Worm (Caenorhabditis elegans): ENCODE results near the gene eat-4.

DNA sequence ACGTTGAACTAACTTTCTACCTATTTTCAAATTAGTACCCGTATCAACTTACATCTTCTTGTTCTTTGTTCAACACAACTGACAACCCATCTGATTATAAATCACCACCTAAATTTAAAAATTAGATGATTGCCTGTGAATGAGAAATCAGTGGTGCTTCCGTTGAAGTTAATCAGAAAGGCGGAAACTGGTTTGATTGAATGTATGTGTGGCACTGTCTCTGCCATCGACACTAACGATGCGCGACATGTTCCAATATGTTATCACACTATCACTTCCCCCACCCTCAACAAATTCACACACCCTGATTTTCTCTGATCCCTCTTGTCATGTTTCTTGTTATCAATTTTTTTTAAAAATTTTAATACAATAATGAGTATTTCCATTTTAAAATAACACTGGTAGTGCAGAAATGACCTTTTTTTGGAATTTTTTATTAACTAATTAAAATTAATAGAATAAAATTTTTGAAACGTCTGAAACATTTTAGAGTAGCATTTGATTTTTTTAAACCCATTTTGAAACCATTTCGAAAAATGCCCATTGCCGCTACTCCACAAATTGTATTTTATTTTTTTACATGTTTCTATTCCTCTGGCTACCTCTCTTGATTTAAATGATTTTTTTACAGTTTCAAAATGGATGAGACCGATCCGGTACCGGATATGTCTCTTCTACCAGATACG is 17.6 kb upstream of the eat-4 start, which contains the start of gene ced-11:
- no peak for TF ChIP-seq snpc-4 (tag; optimal IDR thresholded peaks at IDR 0.05)
- no peak for TF ChIP-seq lsy-2 (tag; optimal IDR thresholded peaks at IDR 0.05)
- TF ChIP-seq bed-3 (GFP tag; optimal IDR thresholded peaks at IDR 0.05): no peak
- no peak for TF ChIP-seq unc-62 (GFP tag; optimal IDR thresholded peaks at IDR 0.05)
- TF ChIP-seq ces-1 (GFP tag; optimal IDR thresholded peaks at IDR 0.05): no peak
- no peak for TF ChIP-seq ztf-11 (tag; optimal IDR thresholded peaks at IDR 0.05)
- no peak for TF ChIP-seq nhr-76 (tag; optimal IDR thresholded peaks at IDR 0.05)
- no peak for TF ChIP-seq nhr-28 (tag; optimal IDR thresholded peaks at IDR 0.05)
- no peak for TF ChIP-seq hlh-1 (tag; optimal IDR thresholded peaks at IDR 0.05)
- no peak for TF ChIP-seq M03D4.4 (tag; optimal IDR thresholded peaks at IDR 0.05)
- no peak for TF ChIP-seq ceh-43 (GFP tag; optimal IDR thresholded peaks at IDR 0.05)
- TF ChIP-seq elt-1 (tag; optimal IDR thresholded peaks at IDR 0.05; ENCODE audit: borderline replicate concordance, insufficient read depth): no peak
- TF ChIP-seq lin-32 (GFP tag; optimal IDR thresholded peaks at IDR 0.05): no peak

All from whole organism, mixed stage, embryonic.